Fruit fly (Drosophila melanogaster) whole organism, prepupa: ENCODE results near the gene rdog.

Experiments
- Blimp-1 ChIP-seq: fragments of 200-800 bp; sonication (Bioruptor generic); optimal IDR thresholded peaks from 3 replicates; lab custom pipeline; 2017; ENCODE audit warnings: missing biosample characterization, missing genetic modification characterization, mild to moderate bottlenecking, moderate library complexity, missing genetic modification reagents
- CG10669 ChIP-seq: fragments of 200-800 bp; sonication (Bioruptor generic); optimal IDR thresholded peaks from 3 replicates; lab custom pipeline; 2018; ENCODE audit warnings: missing biosample characterization, mild to moderate bottlenecking, missing genetic modification characterization, moderate library complexity
- CG11762 ChIP-seq: fragments of 200-800 bp; sonication (Bioruptor generic); optimal IDR thresholded peaks from 3 replicates; lab custom pipeline; 2016; ENCODE audit warnings: missing biosample characterization, missing genetic modification characterization; ENCODE audit not compliant: insufficient read depth
- CG15336 ChIP-seq: fragments of 200-800 bp; sonication (Bioruptor generic); IDR thresholded peaks from 2 replicates; pipeline ENCODE4 v1.3.6; 2022; ENCODE audit warnings: missing biosample characterization, missing genetic modification characterization
- CG1621 ChIP-seq: fragments of 200-800 bp; sonication (Bioruptor generic); optimal IDR thresholded peaks from 3 replicates; lab custom pipeline; 2018; ENCODE audit warnings: missing biosample characterization, mild to moderate bottlenecking, missing genetic modification characterization
- CG32006 ChIP-seq: fragments of 200-800 bp; sonication (Bioruptor generic); optimal IDR thresholded peaks from 3 replicates; lab custom pipeline; 2017; ENCODE audit warnings: missing biosample characterization, mild to moderate bottlenecking, missing genetic modification characterization
- CG34406 ChIP-seq: fragments of 200-800 bp; sonication (Bioruptor generic); optimal IDR thresholded peaks from 3 replicates; lab custom pipeline; 2016; ENCODE audit warnings: missing biosample characterization, missing genetic modification characterization
- CG3919 ChIP-seq: fragments of 200-800 bp; sonication (Bioruptor generic); optimal IDR thresholded peaks from 3 replicates; lab custom pipeline; 2016; ENCODE audit warnings: missing biosample characterization, missing genetic modification characterization
- CG4318 ChIP-seq: fragments of 200-800 bp; sonication (Bioruptor generic); optimal IDR thresholded peaks from 3 replicates; lab custom pipeline; 2017; ENCODE audit warnings: missing biosample characterization, mild to moderate bottlenecking, missing genetic modification characterization
- CG6163 ChIP-seq: fragments of 200-800 bp; sonication (Bioruptor generic); IDR thresholded peaks from 3 replicates; pipeline ENCODE4 v1.3.6; 2022; ENCODE audit warnings: missing biosample characterization, missing genetic modification characterization
- CG6276 ChIP-seq: fragments of 200-800 bp; sonication (Bioruptor generic); optimal IDR thresholded peaks from 2 replicates; lab custom pipeline; 2017; ENCODE audit warnings: missing biosample characterization, mild to moderate bottlenecking, missing genetic modification characterization
- CG6792 ChIP-seq: fragments of 200-800 bp; sonication (Bioruptor generic); optimal IDR thresholded peaks from 3 replicates; lab custom pipeline; 2016; ENCODE audit warnings: missing biosample characterization, missing genetic modification characterization
- CG6808 ChIP-seq: fragments of 200-800 bp; sonication (Bioruptor generic); optimal IDR thresholded peaks from 3 replicates; lab custom pipeline; 2017; ENCODE audit warnings: missing biosample characterization, missing genetic modification characterization, mild to moderate bottlenecking, moderate library complexity, missing genetic modification reagents
- CG8119 ChIP-seq: fragments of 200-800 bp; sonication (Bioruptor generic); IDR thresholded peaks from 3 replicates; pipeline ENCODE4 v1.3.6; 2022; ENCODE audit warnings: missing biosample characterization, missing genetic modification characterization
- CG8319 ChIP-seq: fragments of 200-800 bp; sonication (Bioruptor generic); optimal IDR thresholded peaks from 3 replicates; lab custom pipeline; 2016; ENCODE audit warnings: missing biosample characterization, missing genetic modification characterization
- CG8632 ChIP-seq: fragments of 200-800 bp; sonication (Bioruptor generic); optimal IDR thresholded peaks from 3 replicates; lab custom pipeline; 2016; ENCODE audit warnings: missing biosample characterization, missing genetic modification characterization
- CG9139 ChIP-seq: fragments of 200-800 bp; sonication (Bioruptor generic); optimal IDR thresholded peaks from 3 replicates; lab custom pipeline; 2017; ENCODE audit warnings: missing biosample characterization, mild to moderate bottlenecking, missing genetic modification characterization
- Eip75B ChIP-seq: fragments of 200-800 bp; sonication (Bioruptor generic); optimal IDR thresholded peaks from 3 replicates; lab custom pipeline; 2016; ENCODE audit warnings: missing biosample characterization, missing genetic modification characterization
- Eip78C ChIP-seq: fragments of 200-800 bp; sonication (Bioruptor generic); peaks from one replicate; lab custom pipeline; 2016; ENCODE audit warnings: missing biosample characterization, missing genetic modification characterization
- Ets21C ChIP-seq: fragments of 200-800 bp; sonication (Bioruptor generic); optimal IDR thresholded peaks from 3 replicates; lab custom pipeline; 2016; ENCODE audit warnings: missing biosample characterization, missing genetic modification characterization
- Gug ChIP-seq: fragments of 200-800 bp; sonication (Bioruptor generic); IDR thresholded peaks from 2 replicates; pipeline ENCODE4 v1.3.6; 2022; ENCODE audit warnings: missing biosample characterization, missing genetic modification characterization
- Hr38 ChIP-seq: sonication (Bioruptor generic); optimal IDR thresholded peaks from 2 replicates; lab custom pipeline; 2016; ENCODE audit warnings: missing biosample characterization, missing genetic modification characterization
- Hr39 ChIP-seq: fragments of 200-800 bp; sonication (Bioruptor generic); optimal IDR thresholded peaks from 2 replicates; lab custom pipeline; 2016; ENCODE audit warnings: missing biosample characterization, missing genetic modification characterization
- Hr4 ChIP-seq: fragments of 200-800 bp; sonication (Bioruptor generic); optimal IDR thresholded peaks from 3 replicates; lab custom pipeline; 2016; ENCODE audit warnings: missing biosample characterization, missing genetic modification characterization
- Met ChIP-seq: fragments of 200-800 bp; sonication (Bioruptor generic); optimal IDR thresholded peaks from 3 replicates; lab custom pipeline; 2016; ENCODE audit warnings: missing biosample characterization, missing genetic modification characterization
- OdsH ChIP-seq: fragments of 200-800 bp; sonication (Bioruptor generic); optimal IDR thresholded peaks from 3 replicates; lab custom pipeline; 2016; ENCODE audit warnings: missing biosample characterization, missing genetic modification characterization
- Smox ChIP-seq: fragments of 200-800 bp; sonication (Bioruptor generic); optimal IDR thresholded peaks from 3 replicates; lab custom pipeline; 2016; ENCODE audit warnings: missing biosample characterization, missing genetic modification characterization
- Sox102F ChIP-seq: fragments of 200-800 bp; sonication (Bioruptor generic); optimal IDR thresholded peaks from 2 replicates; lab custom pipeline; 2016; ENCODE audit warnings: missing biosample characterization, mild to moderate bottlenecking, missing genetic modification characterization
- Sox14 ChIP-seq: fragments of 200-800 bp; sonication (Bioruptor generic); optimal IDR thresholded peaks from 3 replicates; lab custom pipeline; 2016; ENCODE audit warnings: missing biosample characterization, missing genetic modification characterization
- cyc ChIP-seq: fragments of 200-800 bp; sonication (Bioruptor generic); optimal IDR thresholded peaks from 3 replicates; lab custom pipeline; 2016; ENCODE audit warnings: missing biosample characterization, missing genetic modification characterization
- dac ChIP-seq: fragments of 200-800 bp; sonication (Bioruptor generic); optimal IDR thresholded peaks from 2 replicates; lab custom pipeline; 2017; ENCODE audit warnings: missing biosample characterization, mild to moderate bottlenecking, missing genetic modification characterization
- dsx ChIP-seq: fragments of 200-800 bp; optimal IDR thresholded peaks from 3 replicates; lab custom pipeline; 2019; ENCODE audit warnings: missing biosample characterization, mild to moderate bottlenecking, missing genetic modification characterization, moderate library complexity; ENCODE audit not compliant: poor library complexity, severe bottlenecking
- eg ChIP-seq: fragments of 200-800 bp; sonication (Bioruptor generic); IDR thresholded peaks from 3 replicates; pipeline ENCODE4 v1.3.6; 2022; ENCODE audit warnings: missing biosample characterization, missing genetic modification characterization
- esn ChIP-seq: fragments of 200-800 bp; sonication (Bioruptor generic); optimal IDR thresholded peaks from 2 replicates; lab custom pipeline; 2016; ENCODE audit warnings: missing biosample characterization, mild to moderate bottlenecking, missing genetic modification characterization, moderate library complexity
- fd85E ChIP-seq: fragments of 200-800 bp; sonication (Bioruptor generic); optimal IDR thresholded peaks from 3 replicates; lab custom pipeline; 2016; ENCODE audit warnings: missing biosample characterization, missing genetic modification characterization
- fkh ChIP-seq: fragments of 200-800 bp; sonication (Bioruptor generic); optimal IDR thresholded peaks from 3 replicates; lab custom pipeline; 2017; ENCODE audit warnings: missing biosample characterization, mild to moderate bottlenecking, missing genetic modification characterization, moderate library complexity
- net ChIP-seq: fragments of 200-800 bp; sonication (Bioruptor generic); optimal IDR thresholded peaks from 3 replicates; lab custom pipeline; 2016; ENCODE audit warnings: missing biosample characterization, missing genetic modification characterization
- pdm3 ChIP-seq: fragments of 200-800 bp; sonication (Bioruptor generic); optimal IDR thresholded peaks from 3 replicates; lab custom pipeline; 2016; ENCODE audit warnings: missing biosample characterization, missing genetic modification characterization
- spab ChIP-seq: fragments of 200-800 bp; sonication (Bioruptor generic); optimal IDR thresholded peaks from 2 replicates; lab custom pipeline; 2017; ENCODE audit warnings: missing biosample characterization, mild to moderate bottlenecking, missing genetic modification characterization, missing genetic modification reagents
- ss ChIP-seq, 2 experiments: fragments of 200-800 bp; sonication (Bioruptor generic); optimal IDR thresholded peaks; 2 replicates in 1 of 2; 3 replicates in 1 of 2; lab custom pipeline; 2017 to 2018; ENCODE audit warnings: mild to moderate bottlenecking in 2 of 2, missing biosample characterization in 2 of 2, missing genetic modification characterization in 2 of 2, moderate library complexity in 1 of 2
- svp ChIP-seq: fragments of 200-800 bp; sonication (Bioruptor generic); peaks from one replicate; lab custom pipeline; 2016; ENCODE audit warnings: missing biosample characterization, missing genetic modification characterization
- vri ChIP-seq: fragments of 200-800 bp; sonication (Bioruptor generic); optimal IDR thresholded peaks from 3 replicates; lab custom pipeline; 2016; ENCODE audit warnings: missing biosample characterization, mild to moderate bottlenecking, missing genetic modification characterization

Gene rdog

dm6 chr3R:29214262-29214661, 56.3 kb downstream of the rdog start (continued):
- TF ChIP-seq Sox14 (GFP tag; lab: Kevin White, UChicago) (peak; percentile 100), CG6792 (GFP tag; lab: Kevin White, UChicago) (peak; percentile 100), OdsH (peak; percentile 100), Smox (GFP tag; lab: Kevin White, UChicago) (peak; percentile 100), Hr38 (GFP tag; lab: Kevin White, UChicago) (peak; percentile 94), Sox102F (peak; percentile 100), CG32006 (GFP tag; lab: Kevin White, UChicago) (peak; percentile 100), eg (GFP tag; lab: Robert Waterston, UW) (peak; percentile 100), Met (GFP tag; lab: Kevin White, UChicago) (peak; percentile 100), esn (peak; percentile 100), spab (peak; percentile 100), ss (GFP tag; optimal IDR thresholded peaks at IDR 0.05; lab: Kevin White, UChicago) (peak; percentile 100), fd85E (GFP tag; lab: Kevin White, UChicago) (peak; percentile 98), Eip78C (GFP tag; lab: Kevin White, UChicago) (peak; percentile 100), CG15336 (GFP tag; lab: Robert Waterston, UW) (peak; percentile 100), Blimp-1 (GFP tag; lab: Kevin White, UChicago) (peak; percentile 98), vri (peak; percentile 100), dac (peak; percentile 99), Eip75B (GFP tag; lab: Kevin White, UChicago) (peak; percentile 100), CG3919 (peak; percentile 100), CG6808 (GFP tag; lab: Kevin White, UChicago) (peak; percentile 99), CG6276 (peak; percentile 100), CG11762 (GFP tag; lab: Kevin White, UChicago) (peak; percentile 99), pdm3 (GFP tag; lab: Kevin White, UChicago) (peak; percentile 100), cyc (GFP tag; lab: Kevin White, UChicago) (peak; percentile 100), fkh (peak; percentile 97), CG4318 (GFP tag; lab: Kevin White, UChicago) (peak; percentile 99), CG8119 (GFP tag; lab: Robert Waterston, UW) (peak; percentile 100), CG8319 (peak; percentile 100), svp (peak; percentile 100), CG6163 (GFP tag; lab: Robert Waterston, UW) (peak; percentile 100), Gug (peak; percentile 100), CG10669 (GFP tag; lab: Kevin White, UChicago) (peak; percentile 100), Hr39 (peak; percentile 99), CG8632 (GFP tag; lab: Kevin White, UChicago) (peak; percentile 100), Hr4 (peak; percentile 100), dsx (GFP tag; lab: Kevin White, UChicago) (peak; percentile 99), net (GFP tag; lab: Kevin White, UChicago) (peak; percentile 100), CG1621 (tag; lab: Kevin White, UChicago) (peak; percentile 100), CG34406 (peak; percentile 100), Ets21C (GFP tag; lab: Kevin White, UChicago) (peak; percentile 99), CG9139 (GFP tag; lab: Kevin White, UChicago) (peak; percentile 99)
- TF ChIP-seq, all 60 proteins: peak for 60
